Worm (Caenorhabditis elegans): ENCODE data around the gene C29F5.8.

C29F5.8 gene

DNA sequence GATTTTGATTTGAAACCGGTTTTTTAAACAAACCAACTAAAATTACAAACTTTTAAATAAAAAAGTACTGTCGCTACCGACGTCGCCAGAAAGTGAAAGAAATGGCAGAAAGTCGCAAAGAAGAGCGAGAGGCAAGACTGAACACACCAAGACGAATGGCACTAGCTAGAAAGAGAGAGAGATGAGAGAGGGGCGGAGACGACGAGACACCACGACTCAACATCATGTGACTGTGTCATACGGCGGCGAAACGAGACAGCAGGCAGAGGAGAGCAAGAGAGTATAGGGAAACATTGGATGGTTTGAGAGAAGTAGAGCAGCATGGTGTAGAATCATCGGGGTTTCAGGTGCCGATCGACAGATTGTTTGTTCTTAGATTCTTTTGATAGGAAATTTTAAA is 42.1 kb downstream of the C29F5.8 start:
- TF ChIP-seq mab-5 (tag; optimal IDR thresholded peaks at IDR 0.05) (peak; percentile 90), R02D3.7 (tag; optimal IDR thresholded peaks at IDR 0.05) (no peak), sma-3 (GFP tag; optimal IDR thresholded peaks at IDR 0.05) (peak; percentile 95), mdl-1 (tag; optimal IDR thresholded peaks at IDR 0.05) (peak; percentile 56 to 87), unc-55 (GFP tag; optimal IDR thresholded peaks at IDR 0.05) (peak; percentile 89), nhr-25 (tag; optimal IDR thresholded peaks at IDR 0.05) (peak; percentile 96), nhr-129 (tag; optimal IDR thresholded peaks at IDR 0.05) (peak; percentile 95), lin-11 (tag; optimal IDR thresholded peaks at IDR 0.05) (peak; percentile 82), sem-4 (tag; optimal IDR thresholded peaks at IDR 0.05) (peak; percentile 87), F13H6.1 (tag; optimal IDR thresholded peaks at IDR 0.05) (peak; percentile 95), aly-2 (tag; optimal IDR thresholded peaks at IDR 0.05) (no peak), egl-27 (tag; optimal IDR thresholded peaks at IDR 0.05) (peak; percentile 84), ztf-11 (tag; optimal IDR thresholded peaks at IDR 0.05) (no peak), unc-62 (GFP tag; optimal IDR thresholded peaks at IDR 0.05) (peak; percentile 64), nhr-77 (tag; optimal IDR thresholded peaks at IDR 0.05) (no peak), nhr-12 (tag; optimal IDR thresholded peaks at IDR 0.05) (no peak), dmd-4 (tag; optimal IDR thresholded peaks at IDR 0.05) (no peak), elt-1 (tag; optimal IDR thresholded peaks at IDR 0.05) (peak; percentile 66), ama-1 (optimal IDR thresholded peaks at IDR 0.05) (peak; percentile 99), peb-1 (tag; optimal IDR thresholded peaks at IDR 0.05) (no peak), nhr-10 (tag; optimal IDR thresholded peaks at IDR 0.05) (peak; percentile 56), ceh-16 (tag; optimal IDR thresholded peaks at IDR 0.05) (peak; percentile 84), ZK546.5 (tag; optimal IDR thresholded peaks at IDR 0.05) (no peak), fos-1 (tag; optimal IDR thresholded peaks at IDR 0.05) (peak; percentile 92), crh-2 (tag; optimal IDR thresholded peaks at IDR 0.05) (peak; percentile 96), elt-3 (tag; optimal IDR thresholded peaks at IDR 0.05) (no peak), nhr-23 (tag; optimal IDR thresholded peaks at IDR 0.05) (no peak), Y55F3AM.14 (GFP tag; optimal IDR thresholded peaks at IDR 0.05) (peak; percentile 56), gmeb-1 (tag; optimal IDR thresholded peaks at IDR 0.05) (peak; percentile 83), sma-9 (GFP tag; optimal IDR thresholded peaks at IDR 0.05) (peak; percentile 96), sma-9 (tag; optimal IDR thresholded peaks at IDR 0.05) (no peak), lin-39 (tag; optimal IDR thresholded peaks at IDR 0.05) (no peak), unc-39 (tag; optimal IDR thresholded peaks at IDR 0.05) (no peak), ztf-4 (tag; optimal IDR thresholded peaks at IDR 0.05) (peak; percentile 89), blmp-1 (tag; optimal IDR thresholded peaks at IDR 0.05; ENCODE audit: insufficient read depth) (peak; percentile 90), nhr-6 (tag; optimal IDR thresholded peaks at IDR 0.05) (peak; percentile 65), zag-1 (tag; optimal IDR thresholded peaks at IDR 0.05) (peak; percentile 58), nhr-237 (tag; optimal IDR thresholded peaks at IDR 0.05) (peak; percentile 61), C34F6.9 (tag; optimal IDR thresholded peaks at IDR 0.05) (peak; percentile 98), ztf-1 (GFP tag; conservative IDR thresholded peaks at IDR 0.05) (no peak), nhr-21 (tag; optimal IDR thresholded peaks at IDR 0.05) (peak; percentile 92), ceh-82 (tag; optimal IDR thresholded peaks at IDR 0.05) (peak; percentile 44), skn-1 (tag; optimal IDR thresholded peaks at IDR 0.05) (no peak), snpc-4 (tag; optimal IDR thresholded peaks at IDR 0.05) (peak; percentile 47), mbf-1 (tag; optimal IDR thresholded peaks at IDR 0.05) (no peak), lsy-2 (tag; optimal IDR thresholded peaks at IDR 0.05) (peak; percentile 72 to 92), lin-13 (GFP tag; optimal IDR thresholded peaks at IDR 0.05) (peak; percentile 83), alr-1 (tag; optimal IDR thresholded peaks at IDR 0.05) (no peak), nhr-11 (tag; optimal IDR thresholded peaks at IDR 0.05) (no peak)

All from whole organism, L2 larva.